Worm (Caenorhabditis elegans) whole organism, young adult: Measurements from ENCODE around the gene wrt-1.

Source experiments
- B0336.3 ChIP-seq: fragments of 200-800 bp; sonication (Bioruptor generic); IDR thresholded peaks from 2 replicates; pipeline ENCODE4 v1.3.6; 2022; ENCODE audit warnings: missing genetic modification characterization, missing compliant biosample characterization
- D2030.7 ChIP-seq: fragments of 200-800 bp; sonication (Bioruptor generic); IDR thresholded peaks from 2 replicates; pipeline ENCODE4 v1.3.6; 2022; ENCODE audit warnings: missing genetic modification reagents, missing genetic modification characterization, missing compliant biosample characterization
- F33H1.4 ChIP-seq: fragments of 200-800 bp; sonication (Bioruptor generic); IDR thresholded peaks from 2 replicates; pipeline ENCODE4 v1.3.6; 2022; ENCODE audit warnings: missing genetic modification reagents, missing genetic modification characterization, missing compliant biosample characterization
- F49E8.2 ChIP-seq: sonication (generic microtip); optimal IDR thresholded peaks from 3 replicates; lab custom pipeline; 2017; ENCODE audit warnings: missing genetic modification characterization, mild to moderate bottlenecking, missing compliant biosample characterization, antibody characterized with exemption, moderate library complexity; ENCODE audit not compliant: insufficient read depth
- T07F8.4 ChIP-seq: sonication (generic microtip); optimal IDR thresholded peaks from 2 replicates; lab custom pipeline; 2016; ENCODE audit warnings: mild to moderate bottlenecking, missing genetic modification characterization, moderate library complexity, missing compliant biosample characterization
- Y53G8AR.9 ChIP-seq: fragments of 200-800 bp; sonication (Bioruptor generic); conservative IDR thresholded peaks from 2 replicates; pipeline ENCODE4 v1.3.6; 2022; ENCODE audit warnings: missing genetic modification reagents, missing genetic modification characterization, missing compliant biosample characterization
- Y56A3A.18 ChIP-seq: fragments of 200-800 bp; sonication (Bioruptor generic); IDR thresholded peaks from 2 replicates; pipeline ENCODE4 v1.3.6; 2022; ENCODE audit warnings: missing genetic modification reagents, missing genetic modification characterization, missing compliant biosample characterization
- Y79H2A.3 ChIP-seq: fragments of 200-800 bp; sonication (Bioruptor generic); conservative IDR thresholded peaks from 2 replicates; pipeline ENCODE4 v1.3.6; 2022; ENCODE audit warnings: missing genetic modification reagents, missing genetic modification characterization, missing compliant biosample characterization
- ZK185.1 ChIP-seq: sonication (generic microtip); optimal IDR thresholded peaks from 2 replicates; lab custom pipeline; 2016; ENCODE audit warnings: mild to moderate bottlenecking, missing genetic modification characterization, missing compliant biosample characterization; ENCODE audit not compliant: poor library complexity, severe bottlenecking
- aptf-3 ChIP-seq: fragments of 200-800 bp; sonication (Bioruptor generic); IDR thresholded peaks from 2 replicates; pipeline ENCODE4 v1.3.6; 2022; ENCODE audit warnings: missing genetic modification characterization, missing compliant biosample characterization
- attf-5 ChIP-seq: fragments of 200-800 bp; sonication (Bioruptor generic); optimal IDR thresholded peaks from 2 replicates; lab custom pipeline; 2018; ENCODE audit warnings: mild to moderate bottlenecking, missing genetic modification characterization, missing compliant biosample characterization
- bed-2 ChIP-seq: fragments of 200-800 bp; sonication (Bioruptor generic); IDR thresholded peaks from 2 replicates; pipeline ENCODE4 v1.3.6; 2022; ENCODE audit warnings: missing genetic modification reagents, missing genetic modification characterization, missing compliant biosample characterization
- ceh-58 ChIP-seq: fragments of 200-800 bp; sonication (Bioruptor generic); IDR thresholded peaks from 2 replicates; pipeline ENCODE4 v1.3.6; 2022; ENCODE audit warnings: missing genetic modification characterization, missing compliant biosample characterization
- ceh-91 ChIP-seq: fragments of 200-800 bp; sonication (Bioruptor generic); IDR thresholded peaks from 2 replicates; pipeline ENCODE4 v1.3.6; 2022; ENCODE audit warnings: missing genetic modification reagents, missing genetic modification characterization, missing compliant biosample characterization
- die-1 ChIP-seq: sonication (generic microtip); optimal IDR thresholded peaks from 2 replicates; lab custom pipeline; 2016; ENCODE audit warnings: missing genotype, mild to moderate bottlenecking, missing genetic modification characterization, missing compliant biosample characterization
- dox-1 ChIP-seq: fragments of 200-800 bp; sonication (Bioruptor generic); IDR thresholded peaks from 2 replicates; pipeline ENCODE4 v1.3.6; 2022; ENCODE audit warnings: missing genetic modification reagents, missing genetic modification characterization, missing compliant biosample characterization
- dpff-1 ChIP-seq: sonication (generic microtip); optimal IDR thresholded peaks from 2 replicates; lab custom pipeline; 2017; ENCODE audit warnings: mild to moderate bottlenecking, missing genetic modification characterization, missing compliant biosample characterization
- egrh-3 ChIP-seq: fragments of 200-800 bp; sonication (Bioruptor generic); IDR thresholded peaks from 2 replicates; pipeline ENCODE4 v1.3.6; 2022; ENCODE audit warnings: missing genetic modification reagents, missing genetic modification characterization, missing compliant biosample characterization
- ets-4 ChIP-seq: fragments of 200-800 bp; sonication (Bioruptor generic); optimal IDR thresholded peaks from 2 replicates; lab custom pipeline; 2018; ENCODE audit warnings: mild to moderate bottlenecking, missing genetic modification characterization, missing compliant biosample characterization
- let-526 ChIP-seq: fragments of 200-800 bp; sonication (Bioruptor generic); IDR thresholded peaks from 2 replicates; pipeline ENCODE4 v1.3.6; 2022; ENCODE audit warnings: missing genetic modification reagents, missing genetic modification characterization, missing compliant biosample characterization
- let-607 ChIP-seq, 2 experiments: fragments of 200-800 bp in 1 of 2; sonication (Bioruptor generic) in 1 of 2; sonication (generic microtip) in 1 of 2; optimal IDR thresholded peaks; 2 replicates each; lab custom pipeline; 2016 to 2018; ENCODE audit warnings: mild to moderate bottlenecking in 2 of 2, missing compliant biosample characterization in 2 of 2, missing genetic modification characterization in 2 of 2, moderate library complexity in 2 of 2, missing genotype in 1 of 2
- lin-26 ChIP-seq: fragments of 200-800 bp; sonication (Bioruptor generic); IDR thresholded peaks from 2 replicates; pipeline ENCODE4 v1.3.6; 2022; ENCODE audit warnings: missing genetic modification reagents, missing genetic modification characterization, missing compliant biosample characterization
- madf-10 ChIP-seq: sonication (generic microtip); optimal IDR thresholded peaks from 2 replicates; lab custom pipeline; 2016; ENCODE audit warnings: mild to moderate bottlenecking, missing genetic modification characterization, missing compliant biosample characterization
- madf-3 ChIP-seq: fragments of 200-800 bp; sonication (Bioruptor generic); IDR thresholded peaks from 2 replicates; pipeline ENCODE4 v1.3.6; 2022; ENCODE audit warnings: missing genetic modification reagents, missing genetic modification characterization, missing compliant biosample characterization
- madf-8 ChIP-seq: fragments of 200-800 bp; sonication (Bioruptor generic); conservative IDR thresholded peaks from 2 replicates; pipeline ENCODE4 v1.3.6; 2022; ENCODE audit warnings: missing genetic modification reagents, missing genetic modification characterization, missing compliant biosample characterization
- mel-28 ChIP-seq: sonication (generic microtip); optimal IDR thresholded peaks from 2 replicates; lab custom pipeline; 2016; ENCODE audit warnings: borderline replicate concordance, mild to moderate bottlenecking, missing genetic modification characterization, missing compliant biosample characterization
- mes-4 ChIP-seq: sonication (generic microtip); optimal IDR thresholded peaks from 2 replicates; lab custom pipeline; 2016; ENCODE audit warnings: missing genotype, missing genetic modification characterization, missing compliant biosample characterization
- nhr-179 ChIP-seq: sonication (generic microtip); optimal IDR thresholded peaks from 2 replicates; lab custom pipeline; 2016; ENCODE audit warnings: mild to moderate bottlenecking, missing genetic modification characterization, missing compliant biosample characterization
- nhr-80 ChIP-seq: sonication (generic microtip); optimal IDR thresholded peaks from 2 replicates; lab custom pipeline; 2016; ENCODE audit warnings: missing genetic modification characterization, missing compliant biosample characterization
- rcor-1 ChIP-seq: fragments of 200-800 bp; sonication (Bioruptor generic); IDR thresholded peaks from 2 replicates; pipeline ENCODE4 v1.3.6; 2022; ENCODE audit warnings: missing genetic modification reagents, missing genetic modification characterization, missing compliant biosample characterization
- unc-130 ChIP-seq: sonication (generic microtip); optimal IDR thresholded peaks from 2 replicates; lab custom pipeline; 2016; ENCODE audit warnings: missing genetic modification reagents, missing genetic modification characterization, missing compliant biosample characterization
- unc-62 ChIP-seq: fragments of 150-350 bp; optimal IDR thresholded peaks from 2 replicates; lab custom pipeline; 2014; ENCODE audit warnings: missing biosample characterization, missing genetic modification reagents, missing genetic modification characterization
- zfh-2 ChIP-seq: fragments of 200-800 bp; sonication (Bioruptor generic); conservative IDR thresholded peaks from 2 replicates; pipeline ENCODE4 v1.3.6; 2022; ENCODE audit warnings: missing genetic modification reagents, missing genetic modification characterization, missing compliant biosample characterization
- ztf-22 ChIP-seq: fragments of 200-800 bp; sonication (Bioruptor generic); optimal IDR thresholded peaks from 2 replicates; lab custom pipeline; 2018; ENCODE audit warnings: mild to moderate bottlenecking, missing genetic modification characterization, moderate library complexity, missing compliant biosample characterization
- ztf-28 ChIP-seq: fragments of 200-800 bp; sonication (Bioruptor generic); IDR thresholded peaks from 2 replicates; pipeline ENCODE4 v1.3.6; 2022; ENCODE audit warnings: missing genetic modification reagents, missing genetic modification characterization, missing compliant biosample characterization

wrt-1 gene

DNA sequence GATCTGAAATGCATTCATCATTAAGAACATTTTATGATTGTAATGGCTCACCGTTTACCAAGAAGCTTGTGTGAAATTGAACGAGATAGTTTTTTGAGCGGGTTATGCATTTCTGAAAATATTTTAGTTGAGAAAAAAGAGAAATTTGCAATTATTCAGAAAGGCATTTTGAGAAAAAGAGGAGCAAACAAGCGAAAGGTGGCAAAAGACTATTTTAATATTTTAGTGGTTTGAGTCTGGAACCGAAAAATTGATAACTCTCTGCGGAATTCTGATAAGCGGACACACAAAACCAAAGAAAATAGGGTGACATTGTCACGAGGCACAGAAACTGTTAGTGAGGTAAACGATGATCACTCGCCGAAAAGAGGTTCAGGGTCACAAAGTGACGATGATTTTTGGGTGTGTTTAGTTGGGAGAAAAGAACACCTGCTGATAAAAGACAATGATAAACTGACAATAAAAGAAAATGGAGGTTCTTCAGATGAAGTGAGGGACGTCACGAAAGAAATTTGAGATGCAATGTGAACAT lies 24.0 kb downstream of the wrt-1 start (continued):
- TF ChIP-seq unc-62 (GFP tag; lab: Kevin White, UChicago) (no peak), ztf-28 (GFP tag; lab: Robert Waterston, UW) (no peak), attf-5 (GFP tag; lab: Kevin White, UChicago) (peak; percentile 10), let-607 (tag; optimal IDR thresholded peaks at IDR 0.05; lab: Kevin White, UChicago) (peak in 1 of 2 experiments; percentile 31), Y53G8AR.9 (GFP tag; lab: Robert Waterston, UW) (0 out of 2 replicates have a peak, but pooled peaks have one; percentile 44), nhr-80 (peak; percentile 97), die-1 (tag; lab: Kevin White, UChicago) (no peak), Y79H2A.3 (GFP tag; lab: Robert Waterston, UW) (no peak), mes-4 (tag; lab: Kevin White, UChicago) (no peak), F33H1.4 (GFP tag; lab: Robert Waterston, UW) (no peak), ceh-91 (GFP tag; lab: Robert Waterston, UW) (no peak), madf-3 (GFP tag; lab: Robert Waterston, UW) (no peak), lin-26 (GFP tag; lab: Robert Waterston, UW) (no peak), F49E8.2 (tag; lab: Kevin White, UChicago) (no peak), let-526 (GFP tag; lab: Robert Waterston, UW) (no peak), ztf-22 (GFP tag; lab: Kevin White, UChicago) (no peak), dox-1 (GFP tag; lab: Robert Waterston, UW) (peak; percentile 69), zfh-2 (GFP tag; lab: Robert Waterston, UW) (no peak)

DNA sequence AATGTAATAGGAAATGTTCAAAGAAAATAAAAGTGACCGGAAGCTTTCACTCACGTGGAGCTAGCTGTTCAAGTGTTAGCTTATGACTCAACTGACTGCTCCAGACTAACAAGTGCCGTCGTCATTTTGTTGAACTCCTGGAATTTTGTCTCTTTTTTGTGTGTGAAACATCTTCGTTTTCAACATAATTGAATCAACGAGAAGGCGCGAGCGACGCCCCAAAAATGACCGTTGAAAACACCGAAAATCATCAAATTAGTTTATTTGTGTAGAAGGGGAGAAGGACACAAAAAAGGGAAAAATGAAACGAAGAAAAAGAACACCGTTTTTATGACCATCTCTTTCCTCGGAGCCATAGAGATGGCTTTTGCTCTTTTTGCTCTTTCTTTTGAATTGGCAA lies 24.7 kb downstream of the wrt-1 start, which contains the start of gene ZK1290.14:
Gene ZK1290.14, minus strand, starts transcription at position 139 of the 400 bp plus-strand sequence.
- no peak for TF ChIP-seq madf-10 (tag; lab: Kevin White, UChicago)
- TF ChIP-seq ceh-58 (GFP tag; lab: Robert Waterston, UW): no peak
- no peak for TF ChIP-seq ets-4 (GFP tag; lab: Kevin White, UChicago)
- no peak for TF ChIP-seq madf-8 (GFP tag; lab: Robert Waterston, UW)

DNA sequence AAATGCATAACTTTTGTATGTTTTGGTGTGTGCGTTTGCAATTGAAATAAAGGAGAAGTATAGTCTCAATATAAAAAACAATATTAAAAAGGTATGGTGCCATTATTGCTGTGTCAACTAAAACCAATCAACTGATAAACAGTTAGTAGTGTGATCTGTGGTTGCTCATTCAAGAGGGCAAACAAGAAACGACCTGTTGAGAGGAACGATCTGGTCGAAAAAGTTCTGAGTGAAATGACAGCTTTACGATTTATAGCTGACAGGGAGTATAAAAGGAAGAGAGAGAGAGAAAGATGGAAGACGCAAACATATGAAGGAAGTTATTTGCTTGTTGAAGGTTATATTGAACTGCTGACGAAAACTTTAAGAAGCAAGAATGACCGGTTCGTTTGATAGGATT lies 27.2 kb downstream of the wrt-1 start:
- no peak for TF ChIP-seq T07F8.4
- TF ChIP-seq mel-28 (tag; lab: Kevin White, UChicago): no peak
- TF ChIP-seq dpff-1 (tag; lab: Kevin White, UChicago): no peak
- peak; percentile 21 for TF ChIP-seq unc-62 (GFP tag; lab: Kevin White, UChicago)
- TF ChIP-seq nhr-80: peak; percentile 89

DNA sequence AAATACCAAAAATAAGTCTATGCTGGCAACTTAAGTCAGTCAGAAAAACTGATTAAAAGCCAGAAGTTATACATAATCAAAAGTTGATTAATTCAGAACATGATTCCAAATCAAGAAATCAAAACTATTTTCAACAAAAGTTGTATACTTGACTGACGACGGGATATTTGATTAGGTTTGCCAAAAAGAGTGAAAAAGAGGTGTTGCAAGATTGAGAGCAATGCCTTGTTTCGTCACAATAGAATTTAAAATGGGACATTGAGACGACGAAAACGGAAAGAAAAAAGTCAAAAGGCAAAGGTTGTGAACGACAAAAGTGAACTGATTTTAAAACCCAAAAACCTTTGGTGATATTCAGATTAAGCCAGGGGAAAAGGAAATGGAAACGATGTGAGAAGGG lies 28.1 kb downstream of the wrt-1 start:
- no peak for TF ChIP-seq rcor-1
- TF ChIP-seq bed-2 (GFP tag; lab: Robert Waterston, UW): no peak
- no peak for TF ChIP-seq nhr-179
- TF ChIP-seq mel-28 (tag; lab: Kevin White, UChicago): no peak
- no peak for TF ChIP-seq unc-130 (GFP tag; lab: Kevin White, UChicago)
- TF ChIP-seq egrh-3 (GFP tag; lab: Robert Waterston, UW): no peak
- TF ChIP-seq ceh-58 (GFP tag; lab: Robert Waterston, UW): no peak
- no peak for TF ChIP-seq aptf-3 (GFP tag; lab: Robert Waterston, UW)
- no peak for TF ChIP-seq Y56A3A.18 (GFP tag; lab: Robert Waterston, UW)
- no peak for TF ChIP-seq B0336.3
- no peak for TF ChIP-seq D2030.7 (GFP tag; lab: Robert Waterston, UW)
- TF ChIP-seq ZK185.1 (tag; lab: Kevin White, UChicago): no peak
